Worm (Caenorhabditis elegans) whole organism, L1 larva: ENCODE results near the gene prmt-5.

Source experiments
- Y116A8C.19 ChIP-seq: sonication (generic microtip); optimal IDR thresholded peaks from 2 replicates; lab custom pipeline; 2016; ENCODE audit warnings: missing compliant biosample characterization, missing genetic modification characterization, borderline replicate concordance
- ets-5 ChIP-seq: fragments of 200-800 bp; sonication (Bioruptor generic); IDR thresholded peaks from 2 replicates; pipeline ENCODE4 v1.3.6; 2022; ENCODE audit warnings: missing genetic modification characterization, missing compliant biosample characterization
- grh-1 ChIP-seq: fragments of 200-800 bp; sonication (Bioruptor generic); IDR thresholded peaks from 2 replicates; pipeline ENCODE4 v1.3.6; 2022; ENCODE audit warnings: missing genetic modification reagents, missing genetic modification characterization, missing compliant biosample characterization
- lin-35 ChIP-seq, 2 experiments: fragments of 150-350 bp; optimal IDR thresholded peaks; 2 replicates each; lab custom pipeline; 2014; ENCODE audit warnings: missing biosample characterization in 2 of 2, missing genetic modification characterization in 2 of 2, missing genetic modification reagents in 2 of 2
- pag-3 ChIP-seq: sonication (generic microtip); optimal IDR thresholded peaks from 2 replicates; lab custom pipeline; 2017; ENCODE audit warnings: missing genetic modification characterization, mild to moderate bottlenecking, missing compliant biosample characterization, antibody characterized with exemption, borderline replicate concordance; ENCODE audit not compliant: insufficient read depth
- tbx-2 ChIP-seq: sonication (generic microtip); optimal IDR thresholded peaks from 2 replicates; lab custom pipeline; 2016; ENCODE audit warnings: missing genetic modification characterization, missing compliant biosample characterization
- unc-130 ChIP-seq: fragments of 150-350 bp; optimal IDR thresholded peaks from 2 replicates; lab custom pipeline; 2017; ENCODE audit warnings: missing biosample characterization, missing genetic modification characterization, inconsistent platforms

DNA sequence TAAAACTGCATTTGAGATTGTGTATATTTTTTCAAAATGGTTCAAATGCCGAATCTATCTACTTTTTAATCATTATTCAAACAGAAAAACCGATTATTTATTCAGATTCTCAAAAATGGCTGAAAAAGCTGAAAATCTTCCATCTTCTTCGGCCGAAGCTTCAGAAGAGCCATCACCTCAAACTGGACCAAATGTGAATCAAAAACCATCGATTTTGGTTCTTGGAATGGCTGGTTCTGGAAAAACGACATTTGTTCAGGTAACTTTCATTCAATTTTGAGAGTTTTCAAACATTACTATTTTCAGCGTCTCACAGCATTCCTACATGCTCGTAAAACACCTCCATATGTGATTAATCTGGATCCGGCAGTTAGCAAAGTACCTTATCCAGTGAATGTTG is 28.6 kb downstream of the prmt-5 start, which contains the start of gene gop-2:
- no peak for TF ChIP-seq pag-3 (tag; lab: Kevin White, UChicago)
- TF ChIP-seq Y116A8C.19 (tag; lab: Kevin White, UChicago), result no peak
- TF ChIP-seq tbx-2 (tag; lab: Kevin White, UChicago), result no peak
- TF ChIP-seq lin-35 (GFP tag; optimal IDR thresholded peaks at IDR 0.05; lab: Kevin White, UChicago), result no peak
- no peak for TF ChIP-seq unc-130 (tag; lab: Kevin White, UChicago)
- no peak for TF ChIP-seq grh-1 (GFP tag; lab: Robert Waterston, UW)
- TF ChIP-seq ets-5 (GFP tag; lab: Robert Waterston, UW), result no peak
